In genomic region chrX:2241842-2242241, dm6 we compare ENCODE assay signal across 1 fruit fly cellular context.
TF ChIP-seq lines count a peak whose summit lies in the region.

Gene kz (minus strand): TSS chrX:2242035.

TF ChIP-seq in whole organism, embryonic, 481 proteins besides CTCF, POLR2A, EP300 and RAD21 (continued from another document and continues in another):
- TF ChIP-seq Nf-YC (tag; optimal IDR thresholded peaks at IDR 0.05; lab: Kevin White, UChicago) (no peak), CG1233 (GFP tag; optimal IDR thresholded peaks at IDR 0.05; lab: Kevin White, UChicago) (no peak), pfk (GFP tag; optimal IDR thresholded peaks at IDR 0.05; lab: Kevin White, UChicago) (no peak), Gug (GFP tag; IDR thresholded peaks at IDR 0.05; lab: Robert Waterston, UW) (no peak), CG17829 (tag; optimal IDR thresholded peaks at IDR 0.05; lab: Kevin White, UChicago) (no peak), crol (GFP tag; IDR thresholded peaks at IDR 0.05; lab: Robert Waterston, UW) (no peak), Doc3 (GFP tag; IDR thresholded peaks at IDR 0.05; lab: Robert Waterston, UW; ENCODE audit: partially characterized antibody) (peak; percentile 77), odd (GFP tag; optimal IDR thresholded peaks at IDR 0.05; lab: Kevin White, UChicago) (no peak), zen2 (GFP tag; IDR thresholded peaks at IDR 0.05; lab: Robert Waterston, UW; ENCODE audit: partially characterized antibody) (peak; percentile 88), CG15514 (GFP tag; optimal IDR thresholded peaks at IDR 0.05; lab: Kevin White, UChicago) (peak; percentile 74), HLH4C (GFP tag; IDR thresholded peaks at IDR 0.05; lab: Robert Waterston, UW; ENCODE audit: partially characterized antibody) (peak; percentile 99), bigmax (GFP tag; optimal IDR thresholded peaks at IDR 0.05; lab: Kevin White, UChicago) (no peak), CG11456 (GFP tag; IDR thresholded peaks at IDR 0.05; lab: Robert Waterston, UW) (no peak), CG10959 (GFP tag; IDR thresholded peaks at IDR 0.05; lab: Robert Waterston, UW) (no peak), slou (GFP tag; optimal IDR thresholded peaks at IDR 0.05; lab: Kevin White, UChicago) (no peak), CG11696 (GFP tag; IDR thresholded peaks at IDR 0.05; lab: Robert Waterston, UW) (no peak), Doc2 (GFP tag; IDR thresholded peaks at IDR 0.05; lab: Robert Waterston, UW) (no peak), Atf-2 (GFP tag; optimal IDR thresholded peaks at IDR 0.05; lab: Kevin White, UChicago) (no peak), CG43689 (GFP tag; IDR thresholded peaks at IDR 0.05; lab: Robert Waterston, UW) (no peak), sisA (GFP tag; IDR thresholded peaks at IDR 0.05; lab: Robert Waterston, UW) (no peak), CG13424 (tag; optimal IDR thresholded peaks at IDR 0.05; lab: Kevin White, UChicago) (no peak), mam (GFP tag; optimal IDR thresholded peaks at IDR 0.05; lab: Kevin White, UChicago) (no peak), CG12104 (GFP tag; optimal IDR thresholded peaks at IDR 0.05; lab: Kevin White, UChicago) (no peak), sens-2 (GFP tag; IDR thresholded peaks at IDR 0.05; lab: Robert Waterston, UW) (no peak), eyg (GFP tag; optimal IDR thresholded peaks at IDR 0.05; lab: Kevin White, UChicago) (no peak), ems (GFP tag; optimal IDR thresholded peaks at IDR 0.05; lab: Kevin White, UChicago) (no peak), CG15479 (GFP tag; optimal IDR thresholded peaks at IDR 0.05; lab: Kevin White, UChicago) (no peak), grau (tag; optimal IDR thresholded peaks at IDR 0.05; lab: Kevin White, UChicago) (no peak), Sin3A (optimal IDR thresholded peaks at IDR 0.05; lab: Kevin White, UChicago) (no peak), H15 (GFP tag; IDR thresholded peaks at IDR 0.05; lab: Robert Waterston, UW) (no peak), prd (optimal IDR thresholded peaks at IDR 0.05; lab: Kevin White, UChicago) (no peak), prd (GFP tag; IDR thresholded peaks at IDR 0.05; lab: Robert Waterston, UW) (no peak), psq (GFP tag; optimal IDR thresholded peaks at IDR 0.05; lab: Kevin White, UChicago) (no peak), Lpt (GFP tag; optimal IDR thresholded peaks at IDR 0.05; lab: Kevin White, UChicago) (no peak), nau (GFP tag; optimal IDR thresholded peaks at IDR 0.05; lab: Kevin White, UChicago) (no peak), TFAM (GFP tag; optimal IDR thresholded peaks at IDR 0.05; lab: Kevin White, UChicago) (no peak), Spps (tag; optimal IDR thresholded peaks at IDR 0.05; lab: Kevin White, UChicago) (no peak), scrt (GFP tag; optimal IDR thresholded peaks at IDR 0.05; lab: Kevin White, UChicago) (no peak), chn (GFP tag; optimal IDR thresholded peaks at IDR 0.05; lab: Kevin White, UChicago) (no peak), stc (GFP tag; IDR thresholded peaks at IDR 0.05; lab: Robert Waterston, UW) (no peak), CG31224 (GFP tag; IDR thresholded peaks at IDR 0.05; lab: Robert Waterston, UW) (no peak), lmd (GFP tag; IDR thresholded peaks at IDR 0.05; lab: Robert Waterston, UW) (no peak), CG32532 (GFP tag; IDR thresholded peaks at IDR 0.05; lab: Robert Waterston, UW) (no peak), usp (GFP tag; optimal IDR thresholded peaks at IDR 0.05; lab: Kevin White, UChicago) (no peak), CG4282 (GFP tag; optimal IDR thresholded peaks at IDR 0.05; lab: Kevin White, UChicago) (no peak), bbx (GFP tag; IDR thresholded peaks at IDR 0.05; lab: Robert Waterston, UW; ENCODE audit: partially characterized antibody) (peak; percentile 94), sim (GFP tag; IDR thresholded peaks at IDR 0.05; lab: Robert Waterston, UW) (no peak), lov (optimal IDR thresholded peaks at IDR 0.05; lab: Kevin White, UChicago) (no peak), lov (GFP tag; IDR thresholded peaks at IDR 0.05; lab: Robert Waterston, UW) (no peak), CG7357 (GFP tag; IDR thresholded peaks at IDR 0.05; lab: Robert Waterston, UW) (peak; percentile 100), dpn (GFP tag; optimal IDR thresholded peaks at IDR 0.05; lab: Kevin White, UChicago) (no peak), ase (GFP tag; IDR thresholded peaks at IDR 0.05; lab: Robert Waterston, UW) (no peak), sqz (GFP tag; optimal IDR thresholded peaks at IDR 0.05; lab: Kevin White, UChicago) (no peak), klu (GFP tag; IDR thresholded peaks at IDR 0.05; lab: Robert Waterston, UW) (no peak), CG15696 (tag; optimal IDR thresholded peaks at IDR 0.05; lab: Kevin White, UChicago) (no peak), Aef1 (GFP tag; IDR thresholded peaks at IDR 0.05; lab: Robert Waterston, UW) (no peak), CG3407 (GFP tag; optimal IDR thresholded peaks at IDR 0.05; lab: Kevin White, UChicago) (no peak), jing (GFP tag; optimal IDR thresholded peaks at IDR 0.05; lab: Kevin White, UChicago) (no peak), dmrt11E (tag; optimal IDR thresholded peaks at IDR 0.05; lab: Kevin White, UChicago) (no peak), oc (tag; optimal IDR thresholded peaks at IDR 0.05; lab: Kevin White, UChicago) (no peak), CG9817 (tag; optimal IDR thresholded peaks at IDR 0.05; lab: Kevin White, UChicago) (no peak), CG18476 (GFP tag; optimal IDR thresholded peaks at IDR 0.05; lab: Kevin White, UChicago) (no peak), Fer1 (GFP tag; optimal IDR thresholded peaks at IDR 0.05; lab: Kevin White, UChicago) (no peak), Optix (GFP tag; IDR thresholded peaks at IDR 0.05; lab: Robert Waterston, UW) (no peak), CG1529 (GFP tag; optimal IDR thresholded peaks at IDR 0.05; lab: Kevin White, UChicago) (no peak), knrl (GFP tag; IDR thresholded peaks at IDR 0.05; lab: Robert Waterston, UW; ENCODE audit: partially characterized antibody) (peak; percentile 82), Xrp1 (GFP tag; IDR thresholded peaks at IDR 0.05; lab: Robert Waterston, UW) (no peak), lbe (GFP tag; optimal IDR thresholded peaks at IDR 0.05; lab: Kevin White, UChicago) (no peak), Pdp1 (GFP tag; optimal IDR thresholded peaks at IDR 0.05; lab: Kevin White, UChicago) (no peak), run (tag; optimal IDR thresholded peaks at IDR 0.05; lab: Kevin White, UChicago) (no peak), zen (tag; optimal IDR thresholded peaks at IDR 0.05; lab: Kevin White, UChicago) (peak; percentile 2), CG17359 (tag; optimal IDR thresholded peaks at IDR 0.05; lab: Kevin White, UChicago) (no peak), disco-r (GFP tag; optimal IDR thresholded peaks at IDR 0.05; lab: Kevin White, UChicago) (no peak), CG4820 (GFP tag; optimal IDR thresholded peaks at IDR 0.05; lab: Kevin White, UChicago) (no peak), NC2α (GFP tag; optimal IDR thresholded peaks at IDR 0.05; lab: Kevin White, UChicago) (no peak), jumu (GFP tag; optimal IDR thresholded peaks at IDR 0.05; lab: Kevin White, UChicago) (no peak), CG34422 (GFP tag; IDR thresholded peaks at IDR 0.05; lab: Robert Waterston, UW) (0 out of 3 replicates have a peak, but pooled peaks have one; percentile 17), Dad (GFP tag; optimal IDR thresholded peaks at IDR 0.05; lab: Kevin White, UChicago) (no peak), btn (GFP tag; optimal IDR thresholded peaks at IDR 0.05; lab: Kevin White, UChicago) (no peak), Mad (GFP tag; optimal IDR thresholded peaks at IDR 0.05; lab: Kevin White, UChicago) (no peak), D19A (tag; optimal IDR thresholded peaks at IDR 0.05; lab: Kevin White, UChicago) (no peak), CG31365 (tag; optimal IDR thresholded peaks at IDR 0.05; lab: Kevin White, UChicago) (no peak), CG17802 (tag; optimal IDR thresholded peaks at IDR 0.05; lab: Kevin White, UChicago) (peak; percentile 91), gem (tag; optimal IDR thresholded peaks at IDR 0.05; lab: Kevin White, UChicago) (no peak), CG16813 (GFP tag; IDR thresholded peaks at IDR 0.05; lab: Robert Waterston, UW; ENCODE audit: partially characterized antibody) (peak; percentile 93), cwo (GFP tag; optimal IDR thresholded peaks at IDR 0.05; lab: Kevin White, UChicago) (no peak), Sox100B (GFP tag; optimal IDR thresholded peaks at IDR 0.05; lab: Kevin White, UChicago) (no peak), CG8924 (tag; optimal IDR thresholded peaks at IDR 0.05; lab: Kevin White, UChicago) (no peak), ttk (GFP tag; IDR thresholded peaks at IDR 0.05; lab: Robert Waterston, UW) (no peak), CG12744 (GFP tag; optimal IDR thresholded peaks at IDR 0.05; lab: Kevin White, UChicago) (no peak), Sox102F (GFP tag; optimal IDR thresholded peaks at IDR 0.05; lab: Kevin White, UChicago) (no peak), Myb (GFP tag; optimal IDR thresholded peaks at IDR 0.05; lab: Kevin White, UChicago) (peak; percentile 34), seq (GFP tag; IDR thresholded peaks at IDR 0.05; lab: Robert Waterston, UW) (no peak), lab (GFP tag; optimal IDR thresholded peaks at IDR 0.05; lab: Kevin White, UChicago) (no peak), inv (GFP tag; IDR thresholded peaks at IDR 0.05; lab: Robert Waterston, UW; ENCODE audit: partially characterized antibody) (peak; percentile 88), Fer2 (tag; optimal IDR thresholded peaks at IDR 0.05; lab: Kevin White, UChicago) (no peak), HLH3B (GFP tag; IDR thresholded peaks at IDR 0.05; lab: Robert Waterston, UW) (no peak), tgo (GFP tag; IDR thresholded peaks at IDR 0.05; lab: Robert Waterston, UW) (no peak), lola (GFP tag; optimal IDR thresholded peaks at IDR 0.05; lab: Kevin White, UChicago) (no peak), sob (GFP tag; IDR thresholded peaks at IDR 0.05; lab: Robert Waterston, UW) (peak; percentile 38; the same call in 1 of the 2 replicates), CG33557 (GFP tag; optimal IDR thresholded peaks at IDR 0.05; lab: Kevin White, UChicago) (no peak), CG9932 (GFP tag; IDR thresholded peaks at IDR 0.05; lab: Robert Waterston, UW) (no peak), CG13894 (tag; optimal IDR thresholded peaks at IDR 0.05; lab: Kevin White, UChicago) (no peak), vnd (GFP tag; IDR thresholded peaks at IDR 0.05; lab: Robert Waterston, UW; ENCODE audit: partially characterized antibody) (peak; percentile 95), CG3838 (GFP tag; optimal IDR thresholded peaks at IDR 0.05; lab: Kevin White, UChicago) (no peak), Fer3 (tag; optimal IDR thresholded peaks at IDR 0.05; lab: Kevin White, UChicago) (no peak), GATAe (GFP tag; conservative IDR thresholded peaks at IDR 0.05; lab: Robert Waterston, UW) (no peak), dmrt99B (tag; optimal IDR thresholded peaks at IDR 0.05; lab: Kevin White, UChicago) (no peak), CG18619 (GFP tag; optimal IDR thresholded peaks at IDR 0.05; lab: Kevin White, UChicago) (no peak), CG1602 (GFP tag; optimal IDR thresholded peaks at IDR 0.05; lab: Kevin White, UChicago) (no peak), Stat92E (GFP tag; optimal IDR thresholded peaks at IDR 0.05; lab: Kevin White, UChicago) (no peak), H2.0 (GFP tag; IDR thresholded peaks at IDR 0.05; lab: Robert Waterston, UW) (no peak), CoRest (tag; optimal IDR thresholded peaks at IDR 0.05; lab: Kevin White, UChicago) (no peak), CG13287 (GFP tag; IDR thresholded peaks at IDR 0.05; lab: Robert Waterston, UW; ENCODE audit: partially characterized antibody) (peak; percentile 91), zfh1 (GFP tag; IDR thresholded peaks at IDR 0.05; lab: Robert Waterston, UW) (no peak), dati (GFP tag; IDR thresholded peaks at IDR 0.05; lab: Robert Waterston, UW) (no peak), ac (GFP tag; optimal IDR thresholded peaks at IDR 0.05; lab: Kevin White, UChicago) (no peak), CG6689 (GFP tag; IDR thresholded peaks at IDR 0.05; lab: Robert Waterston, UW) (no peak), Rfx (GFP tag; IDR thresholded peaks at IDR 0.05; lab: Robert Waterston, UW) (no peak), CG18011 (GFP tag; optimal IDR thresholded peaks at IDR 0.05; lab: Kevin White, UChicago) (no peak), CG30431 (GFP tag; optimal IDR thresholded peaks at IDR 0.05; lab: Kevin White, UChicago) (no peak), maf-S (GFP tag; optimal IDR thresholded peaks at IDR 0.05; lab: Kevin White, UChicago) (no peak), CG6683 (GFP tag; optimal IDR thresholded peaks at IDR 0.05; lab: Kevin White, UChicago) (no peak), CG12219 (GFP tag; optimal IDR thresholded peaks at IDR 0.05; lab: Kevin White, UChicago) (no peak), Scr (GFP tag; IDR thresholded peaks at IDR 0.05; lab: Robert Waterston, UW; ENCODE audit: partially characterized antibody) (peak; percentile 85), NK7.1 (GFP tag; optimal IDR thresholded peaks at IDR 0.05; lab: Kevin White, UChicago) (no peak), CG10274 (GFP tag; optimal IDR thresholded peaks at IDR 0.05; lab: Kevin White, UChicago) (no peak), CG17612 (GFP tag; IDR thresholded peaks at IDR 0.05; lab: Robert Waterston, UW) (no peak), CG2120 (GFP tag; optimal IDR thresholded peaks at IDR 0.05; lab: Kevin White, UChicago) (no peak), CG17568 (GFP tag; optimal IDR thresholded peaks at IDR 0.05; lab: Kevin White, UChicago) (no peak), sc (optimal IDR thresholded peaks at IDR 0.05; lab: Kevin White, UChicago) (no peak), sc (GFP tag; optimal IDR thresholded peaks at IDR 0.05; lab: Kevin White, UChicago) (no peak), al (GFP tag; IDR thresholded peaks at IDR 0.05; lab: Robert Waterston, UW) (no peak), gfzf (GFP tag; optimal IDR thresholded peaks at IDR 0.05; lab: Kevin White, UChicago) (peak; percentile 50), CG2129 (GFP tag; IDR thresholded peaks at IDR 0.05; lab: Robert Waterston, UW; ENCODE audit: partially characterized antibody) (0 out of 2 replicates have a peak, but pooled peaks have one; percentile 21), CG8765 (GFP tag; IDR thresholded peaks at IDR 0.05; lab: Robert Waterston, UW) (no peak), CG7372 (GFP tag; IDR thresholded peaks at IDR 0.05; lab: Robert Waterston, UW) (no peak), hth (optimal IDR thresholded peaks at IDR 0.05; lab: Kevin White, UChicago) (no peak), CG12155 (GFP tag; optimal IDR thresholded peaks at IDR 0.05; lab: Kevin White, UChicago) (no peak), otp (GFP tag; IDR thresholded peaks at IDR 0.05; lab: Robert Waterston, UW) (no peak)
